Worm (Caenorhabditis elegans) whole organism, early embryonic: ENCODE results near the gene srh-27.
"Not testable (repeated sequence)": the region's sequence is repeated elsewhere in the genome, so short reads cannot be mapped to it uniquely, and the experiment has no call there.

ENCODE experiments used
- B0310.2 ChIP-seq: sonication (generic microtip); optimal IDR thresholded peaks from 2 replicates; lab custom pipeline; 2016; ENCODE audit warnings: mild to moderate bottlenecking, missing genetic modification characterization, missing compliant biosample characterization
- F13C5.2 ChIP-seq: sonication (generic microtip); optimal IDR thresholded peaks from 2 replicates; lab custom pipeline; 2017; ENCODE audit warnings: mild to moderate bottlenecking, missing genetic modification characterization, inconsistent platforms, missing compliant biosample characterization
- aly-1 ChIP-seq: sonication (generic microtip); optimal IDR thresholded peaks from 2 replicates; lab custom pipeline; 2016; ENCODE audit warnings: missing genetic modification characterization, missing compliant biosample characterization
- ama-1 ChIP-seq: fragments of 150-350 bp; optimal IDR thresholded peaks from 2 replicates; lab custom pipeline; 2014
- ceh-13 ChIP-seq: fragments of 200-800 bp; sonication (Bioruptor generic); optimal IDR thresholded peaks from 2 replicates; lab custom pipeline; 2018; ENCODE audit warnings: mild to moderate bottlenecking, missing genetic modification characterization, missing compliant biosample characterization
- ceh-36 ChIP-seq: sonication (generic microtip); optimal IDR thresholded peaks from 2 replicates; lab custom pipeline; 2016; ENCODE audit warnings: missing genetic modification characterization, inconsistent platforms, missing compliant biosample characterization
- ets-7 ChIP-seq: sonication (generic microtip); optimal IDR thresholded peaks from 2 replicates; lab custom pipeline; 2016; ENCODE audit warnings: missing genotype, missing genetic modification characterization, missing compliant biosample characterization
- flt-1 ChIP-seq: fragments of 200-800 bp; sonication (Bioruptor generic); IDR thresholded peaks from 2 replicates; pipeline ENCODE4 v1.3.6; 2022; ENCODE audit warnings: missing genetic modification characterization, missing compliant biosample characterization
- hmbx-1 ChIP-seq: sonication (generic microtip); optimal IDR thresholded peaks from 2 replicates; lab custom pipeline; 2016; ENCODE audit warnings: mild to moderate bottlenecking, missing genetic modification characterization, missing compliant biosample characterization
- hmg-4 ChIP-seq: fragments of 200-800 bp; sonication (Bioruptor generic); optimal IDR thresholded peaks from 2 replicates; lab custom pipeline; 2018; ENCODE audit warnings: mild to moderate bottlenecking, missing genetic modification characterization, missing compliant biosample characterization
- hnd-1 ChIP-seq: sonication (generic microtip); optimal IDR thresholded peaks from 2 replicates; lab custom pipeline; 2016; ENCODE audit warnings: missing genetic modification characterization, missing compliant biosample characterization
- pes-1 ChIP-seq: fragments of 200-800 bp; sonication (Bioruptor generic); IDR thresholded peaks from 2 replicates; pipeline ENCODE4 v1.3.6; 2022; ENCODE audit warnings: missing genetic modification reagents, missing genetic modification characterization, missing compliant biosample characterization
- scrt-1 ChIP-seq: fragments of 200-800 bp; sonication (Bioruptor generic); IDR thresholded peaks from 2 replicates; pipeline ENCODE4 v1.3.6; 2022; ENCODE audit warnings: missing genetic modification characterization, missing compliant biosample characterization
- sea-1 ChIP-seq: fragments of 200-800 bp; sonication (Bioruptor generic); conservative IDR thresholded peaks from 2 replicates; pipeline ENCODE4 v1.3.6; 2022; ENCODE audit warnings: missing genetic modification characterization, missing compliant biosample characterization
- tbx-11 ChIP-seq: fragments of 200-800 bp; sonication (Bioruptor generic); IDR thresholded peaks from 2 replicates; pipeline ENCODE4 v1.3.6; 2022; ENCODE audit warnings: missing genetic modification characterization, missing compliant biosample characterization
- tbx-37 ChIP-seq: fragments of 200-800 bp; sonication (Bioruptor generic); conservative IDR thresholded peaks from 2 replicates; pipeline ENCODE4 v1.3.6; 2022; ENCODE audit warnings: missing genetic modification reagents, missing genetic modification characterization, missing compliant biosample characterization
- tra-4 ChIP-seq: sonication (generic microtip); optimal IDR thresholded peaks from 2 replicates; lab custom pipeline; 2017; ENCODE audit warnings: missing genetic modification characterization, missing compliant biosample characterization

The srh-27 gene

ce11 chrII:12438441-12438840, 9.9 kb upstream of the srh-27 start, which contains the start of gene Y57A10C.9:
TSS of gene Y57A10C.9 (minus strand) at chrII:12438541.
- TF ChIP-seq ceh-36 (no peak), flt-1 (GFP tag; lab: Robert Waterston, UW) (no peak), tra-4 (tag; lab: Kevin White, UChicago) (no peak), ceh-13 (GFP tag; lab: Kevin White, UChicago) (no peak), pes-1 (no peak), hmbx-1 (tag; lab: Kevin White, UChicago) (no peak), ama-1 (no peak), aly-1 (tag; lab: Kevin White, UChicago) (no peak), B0310.2 (tag; lab: Kevin White, UChicago) (no peak), hnd-1 (tag; lab: Kevin White, UChicago) (no peak), F13C5.2 (tag; lab: Kevin White, UChicago) (no peak), sea-1 (GFP tag; lab: Robert Waterston, UW) (no peak), tbx-37 (GFP tag; lab: Robert Waterston, UW) (no peak)

ce11 chrII:12441164-12441563, 7.2 kb upstream of the srh-27 start, which contains the start of gene Y57A10C.10:
TSS of gene Y57A10C.10 (minus strand) at chrII:12441264.
- not testable (repeated sequence) for TF ChIP-seq ceh-13 (GFP tag; lab: Kevin White, UChicago); tra-4 (tag; lab: Kevin White, UChicago); tbx-37 (GFP tag; lab: Robert Waterston, UW)

- TF ChIP-seq flt-1 (GFP tag; lab: Robert Waterston, UW): no peak
- no peak for TF ChIP-seq ama-1
- no peak for TF ChIP-seq aly-1 (tag; lab: Kevin White, UChicago)
- no peak for TF ChIP-seq tbx-11
- TF ChIP-seq tbx-37 (GFP tag; lab: Robert Waterston, UW): no peak
- no peak for TF ChIP-seq ceh-36
- no peak for TF ChIP-seq tra-4 (tag; lab: Kevin White, UChicago)
- TF ChIP-seq ets-7 (tag; lab: Kevin White, UChicago): no peak
- TF ChIP-seq sea-1 (GFP tag; lab: Robert Waterston, UW): no peak
- TF ChIP-seq F13C5.2 (tag; lab: Kevin White, UChicago): no peak
- no peak for TF ChIP-seq B0310.2 (tag; lab: Kevin White, UChicago)
- no peak for TF ChIP-seq ceh-13 (GFP tag; lab: Kevin White, UChicago)
Measured at ce11 chrII:12444679-12445376, 3.5 kb upstream of the srh-27 start, which contains the start of the genes W05H5.1 and pitr-6. TSS of gene W05H5.1 (minus strand) at chrII:12444779. TSS of gene pitr-6 (plus strand) at chrII:12445326.

DNA sequence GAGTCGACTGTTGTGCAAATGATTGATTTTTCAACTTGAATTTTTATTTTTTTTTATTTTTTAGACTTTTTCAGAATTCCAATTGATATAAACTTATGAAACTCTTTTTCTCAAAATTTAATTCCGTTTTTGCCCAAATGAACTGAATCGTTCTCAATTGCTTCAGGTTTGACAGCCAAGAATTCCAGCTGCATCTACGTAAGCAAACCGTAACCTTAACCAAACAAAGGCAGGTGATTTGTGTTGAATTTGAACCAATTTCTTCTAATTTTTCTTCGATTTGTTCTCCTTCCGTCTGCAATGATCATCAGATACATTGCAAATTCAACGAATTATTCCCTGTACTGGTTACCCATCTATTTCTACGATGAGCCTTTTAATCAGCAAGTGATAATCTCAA, 1.5 kb downstream of the srh-27 start, which contains the start of gene sre-34:
Gene sre-34, plus strand, starts transcription at position 301 of the 400 bp plus-strand sequence.
- TF ChIP-seq tra-4 (tag; lab: Kevin White, UChicago): no peak
- TF ChIP-seq sea-1 (GFP tag; lab: Robert Waterston, UW): no peak
- no peak for TF ChIP-seq scrt-1 (GFP tag; lab: Robert Waterston, UW)
- no peak for TF ChIP-seq ceh-13 (GFP tag; lab: Kevin White, UChicago)
- no peak for TF ChIP-seq ets-7 (tag; lab: Kevin White, UChicago)
- no peak for TF ChIP-seq ama-1
- no peak for TF ChIP-seq flt-1 (GFP tag; lab: Robert Waterston, UW)
- no peak for TF ChIP-seq aly-1 (tag; lab: Kevin White, UChicago)
- TF ChIP-seq ceh-36: no peak
- no peak for TF ChIP-seq pes-1
- no peak for TF ChIP-seq F13C5.2 (tag; lab: Kevin White, UChicago)
- no peak for TF ChIP-seq hmbx-1 (tag; lab: Kevin White, UChicago)
- no peak for TF ChIP-seq hnd-1 (tag; lab: Kevin White, UChicago)
- no peak for TF ChIP-seq tbx-37 (GFP tag; lab: Robert Waterston, UW)
- TF ChIP-seq B0310.2 (tag; lab: Kevin White, UChicago): no peak
- TF ChIP-seq hmg-4 (GFP tag; lab: Kevin White, UChicago): no peak
- TF ChIP-seq tbx-11: no peak

DNA sequence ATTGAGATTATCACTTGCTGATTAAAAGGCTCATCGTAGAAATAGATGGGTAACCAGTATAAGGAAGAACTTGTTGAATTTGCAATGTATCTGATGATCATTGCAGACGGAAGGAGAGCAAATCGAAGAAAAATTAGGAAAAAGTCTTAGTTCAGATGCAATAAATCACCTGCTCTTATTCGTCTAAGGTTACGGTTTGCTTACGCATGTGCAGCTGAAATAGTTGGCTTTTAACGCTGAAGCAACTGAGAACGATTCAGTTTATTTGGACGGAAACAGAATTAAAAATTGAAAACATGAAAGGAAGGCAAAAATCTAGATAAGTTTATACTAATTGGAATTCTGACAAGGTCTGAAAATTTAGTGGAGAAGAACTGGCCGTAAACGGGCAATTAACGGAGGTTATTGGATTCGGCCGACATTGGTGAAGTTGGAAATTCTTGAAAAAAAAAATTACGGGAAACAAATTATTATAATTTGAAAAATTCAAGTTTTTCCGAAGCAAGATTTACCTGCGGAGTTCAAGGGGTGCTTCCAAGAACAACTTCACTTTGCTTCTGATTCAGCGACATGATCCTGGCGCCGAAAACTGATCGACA, 4.5 kb downstream of the srh-27 start, which contains the start of the genes sre-35 and sre-33:
Gene sre-35, minus strand, starts transcription at position 101 of the 599 bp plus-strand sequence.
Gene sre-33, plus strand, starts transcription at position 549 of the 599 bp plus-strand sequence.
- TF ChIP-seq ama-1: no peak
- no peak for TF ChIP-seq hmg-4 (GFP tag; lab: Kevin White, UChicago)
- no peak for TF ChIP-seq tbx-37 (GFP tag; lab: Robert Waterston, UW)
- TF ChIP-seq scrt-1 (GFP tag; lab: Robert Waterston, UW): no peak
- no peak for TF ChIP-seq tra-4 (tag; lab: Kevin White, UChicago)
- no peak for TF ChIP-seq hnd-1 (tag; lab: Kevin White, UChicago)
- TF ChIP-seq B0310.2 (tag; lab: Kevin White, UChicago): no peak
- no peak for TF ChIP-seq tbx-11
- TF ChIP-seq aly-1 (tag; lab: Kevin White, UChicago): no peak
- no peak for TF ChIP-seq F13C5.2 (tag; lab: Kevin White, UChicago)
- TF ChIP-seq flt-1 (GFP tag; lab: Robert Waterston, UW): no peak
- no peak for TF ChIP-seq ceh-13 (GFP tag; lab: Kevin White, UChicago)
- TF ChIP-seq pes-1: no peak
- no peak for TF ChIP-seq ets-7 (tag; lab: Kevin White, UChicago)
- TF ChIP-seq sea-1 (GFP tag; lab: Robert Waterston, UW): no peak
- no peak for TF ChIP-seq hmbx-1 (tag; lab: Kevin White, UChicago)

DNA sequence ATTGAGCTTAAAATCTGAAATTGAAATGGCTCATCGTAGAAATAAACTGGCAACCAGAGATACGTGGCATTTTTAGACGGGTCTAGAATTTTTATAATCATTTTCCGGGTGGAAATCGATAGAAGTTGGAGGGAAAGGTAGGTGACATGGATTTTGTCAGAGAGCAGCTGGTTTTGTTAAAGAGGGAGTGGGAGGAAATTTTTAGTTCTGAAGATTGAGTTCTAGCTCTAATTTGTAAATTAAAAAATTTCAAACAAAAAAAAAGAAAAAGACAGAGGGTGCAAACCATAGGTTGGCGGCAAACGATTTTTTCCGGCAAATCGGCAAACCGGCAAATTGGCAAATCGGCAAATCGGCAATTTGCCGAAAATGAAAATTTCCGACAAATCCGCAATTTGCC, 8.3 kb downstream of the srh-27 start, which contains the start of gene sre-32:
Gene sre-32, minus strand, starts transcription at position 101 of the 400 bp plus-strand sequence.
- no peak for TF ChIP-seq F13C5.2 (tag; lab: Kevin White, UChicago)
- TF ChIP-seq flt-1 (GFP tag; lab: Robert Waterston, UW): no peak
- no peak for TF ChIP-seq tbx-37 (GFP tag; lab: Robert Waterston, UW)
- no peak for TF ChIP-seq scrt-1 (GFP tag; lab: Robert Waterston, UW)
- no peak for TF ChIP-seq tbx-11
- TF ChIP-seq aly-1 (tag; lab: Kevin White, UChicago): no peak
- no peak for TF ChIP-seq ama-1
- TF ChIP-seq pes-1: no peak
- no peak for TF ChIP-seq hmg-4 (GFP tag; lab: Kevin White, UChicago)
